Fruit fly (Drosophila melanogaster): ENCODE results near the gene Pgant5.

DNA sequence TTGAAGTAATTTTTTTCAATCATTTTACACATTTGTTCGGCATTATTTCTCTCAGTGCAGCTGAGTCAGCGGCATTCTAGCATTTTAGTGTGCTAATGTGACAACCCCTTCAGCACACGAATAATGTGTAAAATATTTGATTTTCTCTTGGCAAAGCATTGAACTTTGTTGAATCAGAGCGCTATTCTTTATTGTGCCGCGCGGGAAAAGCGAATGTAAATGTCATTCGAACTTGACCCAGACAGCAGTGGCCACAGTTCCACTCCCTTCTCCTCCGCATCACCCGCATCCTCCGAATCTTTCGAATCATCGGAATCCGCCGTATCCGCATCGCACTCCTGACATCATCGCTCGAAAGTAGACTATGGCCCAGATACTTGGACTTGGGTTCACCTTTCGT is 10.3 kb upstream of the Pgant5 start:
- TF ChIP-seq pan (optimal IDR thresholded peaks at IDR 0.05): no peak
- TF ChIP-seq psq (optimal IDR thresholded peaks at IDR 0.05): no peak
- no peak for TF ChIP-seq Dll (optimal IDR thresholded peaks at IDR 0.05)

Measured in whole organism.